Worm (Caenorhabditis elegans): ENCODE measurements around the gene C55A6.11.

Gene C55A6.11

DNA sequence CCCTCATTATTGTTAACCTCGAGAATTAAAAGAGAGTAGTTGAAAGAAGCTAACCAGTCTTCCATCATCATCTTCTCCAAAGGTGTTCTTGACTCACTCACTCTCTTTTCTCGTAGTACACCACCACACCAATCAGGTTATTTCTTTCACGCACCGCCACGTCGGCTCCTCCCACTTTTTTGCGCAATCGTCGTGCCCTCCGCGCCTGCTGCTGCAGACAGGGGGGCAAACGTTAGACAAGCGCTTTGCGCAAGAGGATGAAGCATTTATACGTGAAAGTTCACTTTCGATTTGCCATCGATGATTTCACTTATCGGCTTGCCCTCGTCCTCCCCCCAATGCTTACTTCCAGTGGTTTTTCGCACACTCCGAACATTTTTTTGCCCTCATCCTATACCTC, 5.0 kb downstream of the C55A6.11 start:
- TF ChIP-seq blmp-1 (tag; optimal IDR thresholded peaks at IDR 0.05; ENCODE audit: insufficient read depth) (peak; percentile 59), mdl-1 (tag; optimal IDR thresholded peaks at IDR 0.05) (no peak), nhr-25 (tag; optimal IDR thresholded peaks at IDR 0.05) (peak; percentile 61), nhr-21 (tag; optimal IDR thresholded peaks at IDR 0.05) (no peak), F13H6.1 (tag; optimal IDR thresholded peaks at IDR 0.05) (peak; percentile 59)

- TF ChIP-seq gmeb-1 (tag; optimal IDR thresholded peaks at IDR 0.05) (no peak), nhr-25 (tag; optimal IDR thresholded peaks at IDR 0.05) (peak; percentile 53)
Measured at ce11 chrV:11526927-11527491, 6.7 kb downstream of the C55A6.11 start.

DNA sequence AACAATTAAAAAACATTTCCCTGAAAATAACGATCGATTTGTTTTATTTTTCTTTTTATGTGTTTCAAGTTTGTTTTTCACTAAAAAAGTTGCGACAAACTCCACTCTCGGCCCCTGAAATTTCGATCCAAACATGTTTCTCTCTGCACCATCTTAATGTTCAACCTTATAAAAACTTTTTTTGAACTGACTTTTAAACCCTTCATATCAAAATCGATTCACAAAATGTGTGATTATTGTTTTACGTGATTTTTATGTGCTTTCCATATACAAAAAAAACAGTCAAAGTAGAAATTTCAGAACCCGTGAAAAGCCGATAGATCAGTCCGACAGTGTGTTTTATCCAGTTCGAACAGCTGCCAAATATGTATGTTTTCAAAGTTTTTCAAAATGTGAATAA, 7.2 kb downstream of the C55A6.11 start, which contains the start of gene ccch-1:
TSS of gene ccch-1 (plus strand) at position 301 of the 400 bp plus-strand sequence.
- no peak for TF ChIP-seq nhr-237 (tag; optimal IDR thresholded peaks at IDR 0.05)
- TF ChIP-seq nhr-12 (tag; optimal IDR thresholded peaks at IDR 0.05) = no peak
- TF ChIP-seq ceh-82 (tag; optimal IDR thresholded peaks at IDR 0.05) = no peak

DNA sequence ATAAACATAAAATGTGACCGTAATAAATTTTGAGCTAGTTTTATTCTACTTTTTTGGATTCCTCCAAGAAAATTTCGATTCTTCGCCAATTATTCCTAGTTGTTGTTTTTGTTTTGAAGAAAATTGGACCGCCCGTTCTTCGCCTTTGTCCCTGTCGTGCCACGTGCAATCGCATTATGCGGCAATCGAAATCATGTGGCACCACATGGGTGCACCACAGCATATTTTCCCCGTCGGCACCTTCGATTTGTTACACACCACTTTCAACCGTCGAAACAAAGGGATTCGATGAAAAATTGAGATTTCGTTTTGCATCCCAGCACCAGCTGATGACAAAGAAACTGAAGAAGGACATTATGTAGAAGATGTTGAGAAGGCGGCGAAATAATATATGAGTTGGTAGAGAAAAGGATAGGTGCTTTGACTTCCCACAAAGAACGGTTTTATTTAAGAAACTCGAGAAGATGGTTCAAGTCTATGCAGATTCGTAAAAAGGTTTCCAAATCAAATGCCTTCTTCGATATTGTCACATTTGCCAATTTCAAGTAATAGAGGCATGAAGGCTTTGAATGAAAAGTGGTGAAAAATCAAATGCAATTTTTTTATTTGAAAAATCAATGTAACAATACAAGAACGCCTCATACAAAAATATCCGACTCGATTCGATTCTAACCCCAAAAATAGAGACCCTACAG, 8.5 kb downstream of the C55A6.11 start:
- peak; percentile 13 for TF ChIP-seq nhr-129 (tag; optimal IDR thresholded peaks at IDR 0.05)
- peak; percentile 30 for TF ChIP-seq nhr-25 (tag; optimal IDR thresholded peaks at IDR 0.05)
- TF ChIP-seq peb-1 (tag; optimal IDR thresholded peaks at IDR 0.05) = no peak
- no peak for TF ChIP-seq aly-2 (tag; optimal IDR thresholded peaks at IDR 0.05)

DNA sequence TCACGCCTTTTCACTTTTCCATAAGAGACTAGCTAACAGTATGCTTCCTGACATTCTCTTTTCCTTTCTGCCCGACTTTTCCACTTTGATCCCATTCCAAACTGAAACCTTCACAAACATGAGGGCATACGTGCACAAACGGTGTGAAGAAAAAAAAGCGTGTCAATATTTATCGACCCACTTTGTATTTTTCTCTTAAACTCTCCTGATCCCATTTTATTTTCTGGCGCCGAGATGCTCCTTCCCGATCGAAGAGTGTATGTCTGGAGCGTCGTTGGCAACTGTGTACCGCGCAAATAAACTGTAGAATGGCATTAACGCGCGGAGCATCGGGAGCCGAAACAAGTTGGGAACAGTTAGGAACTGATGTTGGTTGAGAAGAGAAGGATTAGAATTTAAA, 9.2 kb downstream of the C55A6.11 start:
- no peak for TF ChIP-seq ztf-1 (GFP tag; conservative IDR thresholded peaks at IDR 0.05)
- peak; percentile 44 for TF ChIP-seq sma-9 (GFP tag; optimal IDR thresholded peaks at IDR 0.05)
- no peak for TF ChIP-seq sma-9 (tag; optimal IDR thresholded peaks at IDR 0.05)
- TF ChIP-seq nhr-129 (tag; optimal IDR thresholded peaks at IDR 0.05) = peak; percentile 41
- TF ChIP-seq F13H6.1 (tag; optimal IDR thresholded peaks at IDR 0.05) = peak; percentile 82
- TF ChIP-seq ztf-4 (tag; optimal IDR thresholded peaks at IDR 0.05) = no peak
- no peak for TF ChIP-seq mab-5 (tag; optimal IDR thresholded peaks at IDR 0.05)

- TF ChIP-seq fos-1 (tag; optimal IDR thresholded peaks at IDR 0.05) (peak; percentile 18), C34F6.9 (tag; optimal IDR thresholded peaks at IDR 0.05) (peak; percentile 24), elt-1 (tag; optimal IDR thresholded peaks at IDR 0.05) (no peak), sem-4 (tag; optimal IDR thresholded peaks at IDR 0.05) (no peak), lin-11 (tag; optimal IDR thresholded peaks at IDR 0.05) (no peak), nhr-6 (tag; optimal IDR thresholded peaks at IDR 0.05) (peak; percentile 73), nhr-129 (tag; optimal IDR thresholded peaks at IDR 0.05) (peak; percentile 80), egl-27 (tag; optimal IDR thresholded peaks at IDR 0.05) (peak; percentile 32), blmp-1 (tag; optimal IDR thresholded peaks at IDR 0.05; ENCODE audit: insufficient read depth) (peak; percentile 97), alr-1 (tag; optimal IDR thresholded peaks at IDR 0.05) (no peak), sma-9 (GFP tag; optimal IDR thresholded peaks at IDR 0.05) (peak; percentile 65), sma-9 (tag; optimal IDR thresholded peaks at IDR 0.05) (no peak), nhr-25 (tag; optimal IDR thresholded peaks at IDR 0.05) (peak; percentile 96), nhr-10 (tag; optimal IDR thresholded peaks at IDR 0.05) (no peak), nhr-23 (tag; optimal IDR thresholded peaks at IDR 0.05) (no peak), dmd-4 (tag; optimal IDR thresholded peaks at IDR 0.05) (no peak), crh-2 (tag; optimal IDR thresholded peaks at IDR 0.05) (peak; percentile 53), mbf-1 (tag; optimal IDR thresholded peaks at IDR 0.05) (no peak), elt-3 (tag; optimal IDR thresholded peaks at IDR 0.05) (no peak), Y55F3AM.14 (GFP tag; optimal IDR thresholded peaks at IDR 0.05) (peak; percentile 45), lin-39 (tag; optimal IDR thresholded peaks at IDR 0.05) (no peak), snpc-4 (tag; optimal IDR thresholded peaks at IDR 0.05) (peak; percentile 16), mdl-1 (tag; optimal IDR thresholded peaks at IDR 0.05) (no peak), unc-55 (GFP tag; optimal IDR thresholded peaks at IDR 0.05) (no peak), ztf-4 (tag; optimal IDR thresholded peaks at IDR 0.05) (peak; percentile 16), peb-1 (tag; optimal IDR thresholded peaks at IDR 0.05) (no peak), nhr-237 (tag; optimal IDR thresholded peaks at IDR 0.05) (no peak), R02D3.7 (tag; optimal IDR thresholded peaks at IDR 0.05) (no peak), F13H6.1 (tag; optimal IDR thresholded peaks at IDR 0.05) (peak; percentile 48), nhr-21 (tag; optimal IDR thresholded peaks at IDR 0.05) (peak; percentile 47), zag-1 (tag; optimal IDR thresholded peaks at IDR 0.05) (no peak), lsy-2 (tag; optimal IDR thresholded peaks at IDR 0.05) (peak in 1 of 2 experiments; percentile 45), ceh-82 (tag; optimal IDR thresholded peaks at IDR 0.05) (no peak), nhr-11 (tag; optimal IDR thresholded peaks at IDR 0.05) (no peak), sma-3 (GFP tag; optimal IDR thresholded peaks at IDR 0.05) (peak; percentile 82), ZK546.5 (tag; optimal IDR thresholded peaks at IDR 0.05) (no peak)
Measured at ce11 chrV:11531100-11531499, 10.8 kb downstream of the C55A6.11 start.
